Worm (Caenorhabditis elegans) whole organism, late embryonic: Measurements from ENCODE around the gene F14H8.5.

Experiments
- C08G9.2 ChIP-seq: sonication (generic microtip); optimal IDR thresholded peaks from 2 replicates; lab custom pipeline; 2016; ENCODE audit warnings: mild to moderate bottlenecking, missing genetic modification characterization, moderate library complexity, missing compliant biosample characterization
- madf-2 ChIP-seq: sonication (generic microtip); optimal IDR thresholded peaks from 2 replicates; lab custom pipeline; 2017; ENCODE audit warnings: missing genetic modification characterization, missing compliant biosample characterization

ce11 chrV:15015799-15016198 is 5.0 kb upstream of the F14H8.5 start:
- TF ChIP-seq C08G9.2 (tag; lab: Kevin White, UChicago): no peak
- TF ChIP-seq madf-2: no peak
